Fruit fly (Drosophila melanogaster): Measurements from ENCODE around the gene aust.

dm6 chr2L:9207133-9207532 is 43.7 kb downstream of the aust start:
- peak; percentile 43 for TF ChIP-seq tai (GFP tag; optimal IDR thresholded peaks at IDR 0.05)
- no peak for TF ChIP-seq dsf (GFP tag; optimal IDR thresholded peaks at IDR 0.05; ENCODE audit: borderline replicate concordance)
